Fruit fly (Drosophila melanogaster): Measurements from ENCODE around the gene CG3792.
A peak's percentile ranks its signal among the peaks of the same experiment; 100 is the strongest.

CG3792 gene

DNA sequence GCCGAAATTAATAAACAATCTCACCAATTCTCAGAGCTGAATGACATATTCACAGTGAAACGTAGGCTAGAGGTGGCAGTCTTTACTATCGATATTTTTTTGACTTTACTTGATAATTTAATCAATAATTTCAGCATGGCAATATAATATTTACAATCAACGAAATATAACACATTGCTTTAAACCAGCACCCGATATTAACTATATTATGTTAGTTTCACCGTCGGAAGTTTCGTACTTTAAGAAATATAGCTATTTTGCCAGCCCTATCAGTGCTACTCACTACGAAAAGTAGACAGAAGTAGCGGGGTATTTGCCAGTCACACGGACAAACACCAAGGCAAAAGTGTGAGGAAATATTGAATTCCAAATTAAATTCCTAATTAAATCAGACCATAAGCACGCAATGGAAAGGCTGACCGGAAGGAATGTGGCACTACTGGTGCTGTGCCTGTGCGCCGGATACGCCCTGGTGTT lies 33.7 kb downstream of the CG3792 start, which contains the start of the genes CG31917, Tfb5 and SelT (continued):
- TF ChIP-seq dsx (GFP tag; optimal IDR thresholded peaks at IDR 0.05; ENCODE audit: poor library complexity, severe bottlenecking), result no peak
- no peak for TF ChIP-seq fd59A (GFP tag; optimal IDR thresholded peaks at IDR 0.05)
- TF ChIP-seq CG3032 (tag; optimal IDR thresholded peaks at IDR 0.05), result peak; percentile 48
- no peak for TF ChIP-seq Lpt (GFP tag; optimal IDR thresholded peaks at IDR 0.05)
- peak; percentile 52 for TF ChIP-seq Ets96B (tag; optimal IDR thresholded peaks at IDR 0.05)
- no peak for TF ChIP-seq CG10669 (GFP tag; optimal IDR thresholded peaks at IDR 0.05)
- TF ChIP-seq CG11902 (GFP tag; optimal IDR thresholded peaks at IDR 0.05), result peak; percentile 1
- TF ChIP-seq acj6 (GFP tag; optimal IDR thresholded peaks at IDR 0.05), result peak; percentile 65
- TF ChIP-seq Blimp-1 (GFP tag; optimal IDR thresholded peaks at IDR 0.05), result no peak
- no peak for TF ChIP-seq vri (GFP tag; optimal IDR thresholded peaks at IDR 0.05)
- TF ChIP-seq CG11762 (GFP tag; optimal IDR thresholded peaks at IDR 0.05; ENCODE audit: insufficient read depth), result no peak
- peak; percentile 63; the same call in 2 of the 3 replicates for TF ChIP-seq eg (GFP tag; IDR thresholded peaks at IDR 0.05)
- no peak for TF ChIP-seq Eip93F (GFP tag; optimal IDR thresholded peaks at IDR 0.05)
- no peak for TF ChIP-seq CG8319 (GFP tag; optimal IDR thresholded peaks at IDR 0.05)
- peak; percentile 42 for TF ChIP-seq CG6792 (GFP tag; optimal IDR thresholded peaks at IDR 0.05)
- TF ChIP-seq lz (GFP tag; optimal IDR thresholded peaks at IDR 0.05), result peak; percentile 65
- no peak for TF ChIP-seq CG4318 (GFP tag; optimal IDR thresholded peaks at IDR 0.05)
- TF ChIP-seq Eip75B (GFP tag; optimal IDR thresholded peaks at IDR 0.05), result no peak
- peak; percentile 5 for TF ChIP-seq CG34406 (GFP tag; optimal IDR thresholded peaks at IDR 0.05)
- TF ChIP-seq CG1621 (tag; optimal IDR thresholded peaks at IDR 0.05), result no peak
- TF ChIP-seq cyc (GFP tag; optimal IDR thresholded peaks at IDR 0.05), result peak; percentile 58
- no peak for TF ChIP-seq CG16779 (tag; optimal IDR thresholded peaks at IDR 0.05)
- TF ChIP-seq Eip78C (GFP tag), result no peak
- peak; percentile 59 for TF ChIP-seq Smox (GFP tag; optimal IDR thresholded peaks at IDR 0.05)
- TF ChIP-seq dac (GFP tag; optimal IDR thresholded peaks at IDR 0.05), result no peak
- TF ChIP-seq Gug (GFP tag; IDR thresholded peaks at IDR 0.05), result no peak
- TF ChIP-seq CG15336 (GFP tag; IDR thresholded peaks at IDR 0.05), result no peak
- no peak for TF ChIP-seq Sox102F (GFP tag; optimal IDR thresholded peaks at IDR 0.05)
- peak; percentile 65 for TF ChIP-seq Hr39 (GFP tag; optimal IDR thresholded peaks at IDR 0.05)
- no peak for TF ChIP-seq Hr38 (GFP tag; optimal IDR thresholded peaks at IDR 0.05)
- TF ChIP-seq spab (GFP tag; optimal IDR thresholded peaks at IDR 0.05), result no peak
- TF ChIP-seq Sox14 (GFP tag; optimal IDR thresholded peaks at IDR 0.05), result peak; percentile 50
- no peak for TF ChIP-seq ss (GFP tag; optimal IDR thresholded peaks at IDR 0.05)
- TF ChIP-seq pdm3 (GFP tag; optimal IDR thresholded peaks at IDR 0.05), result no peak
- peak; percentile 54 for TF ChIP-seq Ets21C (GFP tag; optimal IDR thresholded peaks at IDR 0.05)
- TF ChIP-seq CG6854 (GFP tag; optimal IDR thresholded peaks at IDR 0.05), result no peak
- TF ChIP-seq CG32006 (GFP tag; optimal IDR thresholded peaks at IDR 0.05), result no peak
- TF ChIP-seq CG6808 (GFP tag; optimal IDR thresholded peaks at IDR 0.05), result no peak

DNA sequence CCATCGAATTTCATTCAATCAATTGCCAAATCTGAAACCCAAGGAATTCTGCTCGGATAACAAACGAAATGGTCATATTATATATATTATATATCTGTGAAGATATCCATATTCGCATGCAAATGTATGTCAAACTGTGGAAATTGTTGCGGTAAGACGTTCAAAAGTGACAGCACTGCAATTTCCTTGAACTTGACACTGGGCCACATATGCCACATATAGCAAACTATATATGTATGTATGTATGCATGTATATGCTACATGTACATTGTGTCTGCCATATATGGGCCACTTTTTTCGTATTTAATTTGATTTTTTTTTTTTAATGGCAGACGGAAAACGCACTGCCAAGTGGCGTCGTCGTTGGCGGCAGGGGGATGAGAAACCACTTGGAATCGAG lies 43.4 kb downstream of the CG3792 start:
- no peak for TF ChIP-seq Blimp-1 (GFP tag; optimal IDR thresholded peaks at IDR 0.05)
- no peak for TF ChIP-seq CG3919 (GFP tag; optimal IDR thresholded peaks at IDR 0.05)
- no peak for TF ChIP-seq Hr4 (GFP tag; optimal IDR thresholded peaks at IDR 0.05)
- TF ChIP-seq CG6854 (GFP tag; optimal IDR thresholded peaks at IDR 0.05), result no peak
- TF ChIP-seq CG6163 (GFP tag; IDR thresholded peaks at IDR 0.05), result no peak
- no peak for TF ChIP-seq ss (GFP tag; optimal IDR thresholded peaks at IDR 0.05)
- TF ChIP-seq dsx (GFP tag; optimal IDR thresholded peaks at IDR 0.05; ENCODE audit: poor library complexity, severe bottlenecking), result no peak
- TF ChIP-seq CG6276 (GFP tag; optimal IDR thresholded peaks at IDR 0.05), result no peak
- TF ChIP-seq CG7368 (GFP tag; optimal IDR thresholded peaks at IDR 0.05), result no peak
- TF ChIP-seq dac (GFP tag; optimal IDR thresholded peaks at IDR 0.05), result no peak
- TF ChIP-seq Met (GFP tag; optimal IDR thresholded peaks at IDR 0.05), result no peak
- no peak for TF ChIP-seq eg (GFP tag; IDR thresholded peaks at IDR 0.05)
- TF ChIP-seq CG11902 (GFP tag; optimal IDR thresholded peaks at IDR 0.05), result no peak
- no peak for TF ChIP-seq CG31627 (GFP tag; optimal IDR thresholded peaks at IDR 0.05)
- no peak for TF ChIP-seq acj6 (GFP tag; optimal IDR thresholded peaks at IDR 0.05)

Measured in whole organism, prepupa.